Worm (Caenorhabditis elegans) whole organism, late embryonic: ENCODE measurements around the gene C03B1.3.

ENCODE experiments used
- C38D4.7 ChIP-seq: fragments of 200-800 bp; sonication (Bioruptor generic); optimal IDR thresholded peaks from 2 replicates; lab custom pipeline; 2018; ENCODE audit warnings: mild to moderate bottlenecking, missing genetic modification characterization, moderate library complexity, missing compliant biosample characterization
- F13H6.1 ChIP-seq: sonication (generic microtip); optimal IDR thresholded peaks from 2 replicates; lab custom pipeline; 2016; ENCODE audit warnings: missing genetic modification characterization, missing compliant biosample characterization
- K02D7.2 ChIP-seq: sonication (generic microtip); optimal IDR thresholded peaks from 2 replicates; lab custom pipeline; 2017; ENCODE audit warnings: mild to moderate bottlenecking, missing genetic modification characterization, missing compliant biosample characterization
- T23F11.4 ChIP-seq: fragments of 200-800 bp; sonication (Bioruptor generic); optimal IDR thresholded peaks from 2 replicates; lab custom pipeline; 2018; ENCODE audit warnings: mild to moderate bottlenecking, missing genetic modification characterization, missing compliant biosample characterization
- ahr-1 ChIP-seq: sonication (generic microtip); optimal IDR thresholded peaks from 2 replicates; lab custom pipeline; 2016; ENCODE audit warnings: missing genetic modification characterization, missing compliant biosample characterization
- ama-1 ChIP-seq: fragments of 150-350 bp; optimal IDR thresholded peaks from 2 replicates; lab custom pipeline; 2014
- ceh-22 ChIP-seq: sonication (generic microtip); optimal IDR thresholded peaks from 2 replicates; lab custom pipeline; 2017; ENCODE audit warnings: missing biosample characterization, missing genetic modification characterization
- ceh-45 ChIP-seq: fragments of 200-800 bp; sonication (Bioruptor generic); IDR thresholded peaks from 2 replicates; pipeline ENCODE4 v1.3.6; 2022; ENCODE audit warnings: missing genetic modification reagents, missing genetic modification characterization, missing compliant biosample characterization
- ceh-48 ChIP-seq: sonication (generic microtip); optimal IDR thresholded peaks from 2 replicates; lab custom pipeline; 2016; ENCODE audit warnings: missing genetic modification characterization, inconsistent platforms, missing compliant biosample characterization
- ceh-9 ChIP-seq: sonication (generic microtip); optimal IDR thresholded peaks from 2 replicates; lab custom pipeline; 2016; ENCODE audit warnings: mild to moderate bottlenecking, missing genetic modification characterization, inconsistent platforms, missing compliant biosample characterization
- che-1 ChIP-seq: sonication (generic microtip); optimal IDR thresholded peaks from 2 replicates; lab custom pipeline; 2016; ENCODE audit warnings: mild to moderate bottlenecking, missing genetic modification characterization, missing compliant biosample characterization
- dve-1 ChIP-seq: sonication (generic microtip); optimal IDR thresholded peaks from 2 replicates; lab custom pipeline; 2017; ENCODE audit warnings: antibody characterized with exemption, mild to moderate bottlenecking, missing genetic modification characterization, missing compliant biosample characterization
- elt-4 ChIP-seq: sonication (generic microtip); optimal IDR thresholded peaks from 2 replicates; lab custom pipeline; 2016; ENCODE audit warnings: missing genetic modification characterization, missing compliant biosample characterization
- eyg-1 ChIP-seq: sonication (generic microtip); optimal IDR thresholded peaks from 2 replicates; lab custom pipeline; 2016; ENCODE audit warnings: missing genotype, missing genetic modification characterization, missing compliant biosample characterization
- fkh-10 ChIP-seq: fragments of 150-350 bp; optimal IDR thresholded peaks from 2 replicates; lab custom pipeline; 2014; ENCODE audit warnings: missing biosample characterization, missing genetic modification reagents, missing genetic modification characterization
- fkh-6 ChIP-seq: sonication (generic microtip); optimal IDR thresholded peaks from 2 replicates; lab custom pipeline; 2016; ENCODE audit warnings: missing genetic modification characterization, missing compliant biosample characterization
- gmeb-2 ChIP-seq: sonication (generic microtip); optimal IDR thresholded peaks from 2 replicates; lab custom pipeline; 2016; ENCODE audit warnings: missing genetic modification characterization, inconsistent platforms, missing compliant biosample characterization
- hlh-13 ChIP-seq: fragments of 200-800 bp; sonication (Bioruptor generic); optimal IDR thresholded peaks from 2 replicates; lab custom pipeline; 2018; ENCODE audit warnings: mild to moderate bottlenecking, missing genetic modification characterization, missing compliant biosample characterization
- hlh-30 ChIP-seq: sonication (generic microtip); optimal IDR thresholded peaks from 2 replicates; lab custom pipeline; 2017; ENCODE audit warnings: antibody characterized with exemption, missing genetic modification characterization, missing compliant biosample characterization; ENCODE audit not compliant: insufficient read depth
- hlh-6 ChIP-seq: sonication (generic microtip); optimal IDR thresholded peaks from 2 replicates; lab custom pipeline; 2016; ENCODE audit warnings: missing genotype, missing genetic modification characterization, missing compliant biosample characterization
- hlh-8 ChIP-seq: sonication (generic microtip); optimal IDR thresholded peaks from 2 replicates; lab custom pipeline; 2016; ENCODE audit warnings: missing genotype, missing genetic modification characterization, missing compliant biosample characterization
- mec-3 ChIP-seq: sonication (generic microtip); optimal IDR thresholded peaks from 2 replicates; lab custom pipeline; 2016; ENCODE audit warnings: borderline replicate concordance, missing genetic modification characterization, missing compliant biosample characterization
- nfya-1 ChIP-seq: sonication (generic microtip); optimal IDR thresholded peaks from 2 replicates; lab custom pipeline; 2017; ENCODE audit warnings: missing genetic modification characterization, mild to moderate bottlenecking, missing compliant biosample characterization, antibody characterized with exemption, moderate library complexity
- nhr-232 ChIP-seq: sonication (generic microtip); optimal IDR thresholded peaks from 2 replicates; lab custom pipeline; 2016; ENCODE audit warnings: missing genetic modification characterization, missing compliant biosample characterization
- odd-2 ChIP-seq: sonication (generic microtip); optimal IDR thresholded peaks from 2 replicates; lab custom pipeline; 2017; ENCODE audit warnings: antibody characterized with exemption, mild to moderate bottlenecking, missing genetic modification characterization, missing compliant biosample characterization
- pag-3 ChIP-seq: sonication (generic microtip); optimal IDR thresholded peaks from 2 replicates; lab custom pipeline; 2016; ENCODE audit warnings: missing compliant biosample characterization, missing genetic modification characterization, borderline replicate concordance
- pat-9 ChIP-seq: fragments of 200-800 bp; sonication (Bioruptor generic); optimal IDR thresholded peaks from 2 replicates; lab custom pipeline; 2018; ENCODE audit warnings: mild to moderate bottlenecking, missing genetic modification characterization, moderate library complexity, missing compliant biosample characterization
- pax-1 ChIP-seq: fragments of 150-350 bp; optimal IDR thresholded peaks from 2 replicates; lab custom pipeline; 2014; ENCODE audit warnings: missing biosample characterization, missing genetic modification characterization
- pha-2 ChIP-seq: sonication (generic microtip); optimal IDR thresholded peaks from 2 replicates; lab custom pipeline; 2017; ENCODE audit warnings: mild to moderate bottlenecking, missing genetic modification characterization, missing compliant biosample characterization
- pha-4 ChIP-seq: fragments of 150-350 bp; optimal IDR thresholded peaks from 2 replicates; lab custom pipeline; 2018; ENCODE audit warnings: missing biosample characterization, missing genetic modification reagents, missing genetic modification characterization
- pros-1 ChIP-seq: fragments of 150-350 bp; optimal IDR thresholded peaks from 2 replicates; lab custom pipeline; 2014; ENCODE audit warnings: missing biosample characterization, missing genetic modification reagents, missing genetic modification characterization
- ref-2 ChIP-seq: sonication (generic microtip); optimal IDR thresholded peaks from 2 replicates; lab custom pipeline; 2016; ENCODE audit warnings: missing genetic modification characterization, missing compliant biosample characterization
- rnt-1 ChIP-seq: sonication (generic microtip); optimal IDR thresholded peaks from 2 replicates; lab custom pipeline; 2016; ENCODE audit warnings: missing genetic modification characterization, missing compliant biosample characterization
- sox-2 ChIP-seq: fragments of 200-800 bp; sonication (Bioruptor generic); IDR thresholded peaks from 2 replicates; pipeline ENCODE4 v1.3.6; 2022; ENCODE audit warnings: missing genetic modification reagents, missing genetic modification characterization, missing compliant biosample characterization
- sox-4 ChIP-seq: sonication (generic microtip); optimal IDR thresholded peaks from 2 replicates; lab custom pipeline; 2017; ENCODE audit warnings: mild to moderate bottlenecking, missing genetic modification characterization, inconsistent platforms, missing compliant biosample characterization
- tbx-2 ChIP-seq: sonication (generic microtip); optimal IDR thresholded peaks from 2 replicates; lab custom pipeline; 2016; ENCODE audit warnings: missing genetic modification characterization, missing compliant biosample characterization
- tbx-7 ChIP-seq: sonication (generic microtip); optimal IDR thresholded peaks from 2 replicates; lab custom pipeline; 2016; ENCODE audit warnings: missing genotype, missing genetic modification characterization, missing compliant biosample characterization
- ttx-3 ChIP-seq: sonication (generic microtip); optimal IDR thresholded peaks from 2 replicates; lab custom pipeline; 2016; ENCODE audit warnings: missing genetic modification reagents, missing genetic modification characterization, missing compliant biosample characterization
- unc-86 ChIP-seq: sonication (generic microtip); optimal IDR thresholded peaks from 2 replicates; lab custom pipeline; 2016; ENCODE audit warnings: missing genetic modification characterization, missing compliant biosample characterization

The C03B1.3 gene

ce11 chrX:6378363-6378762 lies 12.5 kb downstream of the C03B1.3 start (continued):
- TF ChIP-seq ahr-1 (no peak), pros-1 (tag; lab: Kevin White, UChicago) (no peak), hlh-30 (tag; lab: Kevin White, UChicago) (peak; percentile 11), F13H6.1 (tag; lab: Kevin White, UChicago) (no peak), fkh-10 (GFP tag; lab: Kevin White, UChicago) (no peak), che-1 (no peak), nfya-1 (tag; lab: Kevin White, UChicago) (peak; percentile 65), elt-4 (no peak), ceh-9 (tag; lab: Kevin White, UChicago) (no peak), hlh-8 (tag; lab: Kevin White, UChicago) (peak; percentile 9), ceh-22 (tag; lab: Kevin White, UChicago) (no peak), odd-2 (tag; lab: Kevin White, UChicago) (no peak), pha-4 (tag; lab: Kevin White, UChicago) (no peak), eyg-1 (tag; lab: Kevin White, UChicago) (no peak), pax-1 (no peak)

ce11 chrX:6382930-6383329 lies 17.1 kb downstream of the C03B1.3 start:
- TF ChIP-seq pha-4 (tag; lab: Kevin White, UChicago) (no peak), gmeb-2 (tag; lab: Kevin White, UChicago) (no peak), K02D7.2 (no peak), ama-1 (lab: Kevin White, UChicago) (no peak), sox-2 (GFP tag; lab: Robert Waterston, UW) (no peak), hlh-6 (tag; lab: Kevin White, UChicago) (no peak)

ce11 chrX:6384537-6384936 lies 18.7 kb downstream of the C03B1.3 start:
- no peak for TF ChIP-seq tbx-7 (tag; lab: Kevin White, UChicago)
- no peak for TF ChIP-seq odd-2 (tag; lab: Kevin White, UChicago)
- TF ChIP-seq ttx-3 (tag; lab: Kevin White, UChicago) = no peak
- TF ChIP-seq nfya-1 (tag; lab: Kevin White, UChicago) = no peak
- TF ChIP-seq pha-2 (tag; lab: Kevin White, UChicago) = no peak
- TF ChIP-seq mec-3 (tag; lab: Kevin White, UChicago) = no peak
- no peak for TF ChIP-seq eyg-1 (tag; lab: Kevin White, UChicago)
- no peak for TF ChIP-seq unc-86 (tag; lab: Kevin White, UChicago)
- TF ChIP-seq pros-1 (tag; lab: Kevin White, UChicago) = no peak

- TF ChIP-seq C38D4.7 (GFP tag; lab: Kevin White, UChicago) (no peak), dve-1 (tag; lab: Kevin White, UChicago) (no peak), nhr-232 (no peak), tbx-2 (tag; lab: Kevin White, UChicago) (no peak), pha-4 (tag; lab: Kevin White, UChicago) (no peak), ceh-48 (tag; lab: Kevin White, UChicago) (no peak), rnt-1 (tag; lab: Kevin White, UChicago) (no peak)
Observed at ce11 chrX:6385185-6385584, 19.4 kb downstream of the C03B1.3 start, which contains the start of gene igdb-3. igdb-3 (plus strand) TSS chrX:6385485.

- no peak for TF ChIP-seq pag-3
- TF ChIP-seq ttx-3 (tag; lab: Kevin White, UChicago) = no peak
- TF ChIP-seq gmeb-2 (tag; lab: Kevin White, UChicago) = no peak
- TF ChIP-seq ceh-45 (GFP tag; lab: Robert Waterston, UW) = no peak
- no peak for TF ChIP-seq sox-2 (GFP tag; lab: Robert Waterston, UW)
- no peak for TF ChIP-seq hlh-13 (GFP tag; lab: Kevin White, UChicago)
- no peak for TF ChIP-seq ref-2 (tag; lab: Kevin White, UChicago)
- no peak for TF ChIP-seq fkh-6
- no peak for TF ChIP-seq T23F11.4 (GFP tag; lab: Kevin White, UChicago)
- TF ChIP-seq sox-4 = no peak
- TF ChIP-seq pat-9 = no peak
- TF ChIP-seq, all 69 proteins: peak for 0
Observed at ce11 chrX:6388639-6389038, 22.8 kb downstream of the C03B1.3 start.
